Fruit fly (Drosophila melanogaster): ENCODE data around the gene PGRP-SB1.

dm6 chr3L:16741660-16742059 lies 13.9 kb upstream of the PGRP-SB1 start:
- TF ChIP-seq CG2129 (GFP tag; IDR thresholded peaks at IDR 0.05; ENCODE audit: partially characterized antibody), result no peak
- TF ChIP-seq pan (optimal IDR thresholded peaks at IDR 0.05), result no peak
- no peak for TF ChIP-seq pan (GFP tag; optimal IDR thresholded peaks at IDR 0.05 in 1 of 2, IDR thresholded peaks at IDR 0.05 in 1 of 2)
- no peak for TF ChIP-seq bbx (GFP tag; IDR thresholded peaks at IDR 0.05; ENCODE audit: partially characterized antibody)
- TF ChIP-seq gro (GFP tag; optimal IDR thresholded peaks at IDR 0.05), result no peak

Measured in whole organism, embryonic.